Fruit fly (Drosophila melanogaster) whole organism, embryonic: ENCODE results near the gene pod1.
A peak's percentile ranks its signal among the peaks of the same experiment; 100 is the strongest.

Source experiments
- Antp ChIP-seq: fragments of 200-800 bp; sonication (Bioruptor generic); optimal IDR thresholded peaks from 3 replicates; lab custom pipeline; 2016; ENCODE audit warnings: missing biosample characterization, missing genetic modification characterization
- CG10267 ChIP-seq: fragments of 200-800 bp; sonication (Bioruptor generic); optimal IDR thresholded peaks from 2 replicates; lab custom pipeline; 2018; ENCODE audit warnings: missing biosample characterization, mild to moderate bottlenecking, missing genetic modification characterization, moderate library complexity
- CG10274 ChIP-seq: fragments of 200-800 bp; sonication (Bioruptor generic); optimal IDR thresholded peaks from 3 replicates; lab custom pipeline; 2017; ENCODE audit warnings: missing biosample characterization, mild to moderate bottlenecking, missing genetic modification characterization
- CG10321 ChIP-seq: fragments of 200-800 bp; sonication (Bioruptor generic); IDR thresholded peaks from 2 replicates; pipeline ENCODE4 v1.3.6; 2022; ENCODE audit warnings: missing biosample characterization, missing genetic modification characterization
- CG10959 ChIP-seq: fragments of 200-800 bp; sonication (Bioruptor generic); IDR thresholded peaks from 2 replicates; pipeline ENCODE4 v1.3.6; 2022; ENCODE audit warnings: missing biosample characterization, missing genetic modification characterization
- CG13287 ChIP-seq: fragments of 200-800 bp; sonication (Bioruptor generic); IDR thresholded peaks from 2 replicates; pipeline ENCODE4 v1.3.6; 2022; ENCODE audit warnings: missing biosample characterization, missing genetic modification characterization; ENCODE audit not compliant: partially characterized antibody
- CG1529 ChIP-seq: fragments of 200-800 bp; sonication (Bioruptor generic); optimal IDR thresholded peaks from 3 replicates; lab custom pipeline; 2018; ENCODE audit warnings: missing biosample characterization, missing genetic modification characterization
- CG17612 ChIP-seq: fragments of 200-800 bp; sonication (Bioruptor generic); IDR thresholded peaks from 2 replicates; pipeline ENCODE4 v1.3.6; 2022; ENCODE audit warnings: missing biosample characterization, missing genetic modification characterization
- CG17829 ChIP-seq: fragments of 200-800 bp; optimal IDR thresholded peaks from 2 replicates; lab custom pipeline; 2019; ENCODE audit warnings: missing biosample characterization, mild to moderate bottlenecking, missing genetic modification characterization, moderate library complexity
- CG18619 ChIP-seq: fragments of 200-800 bp; sonication (Bioruptor generic); optimal IDR thresholded peaks from 3 replicates; lab custom pipeline; 2017; ENCODE audit warnings: missing biosample characterization, mild to moderate bottlenecking, missing genetic modification characterization
- CG2678 ChIP-seq: fragments of 200-800 bp; sonication (Bioruptor generic); optimal IDR thresholded peaks from 3 replicates; lab custom pipeline; 2019; ENCODE audit warnings: missing biosample characterization, mild to moderate bottlenecking, missing genetic modification characterization, moderate library complexity
- CG31224 ChIP-seq: fragments of 200-800 bp; sonication (Bioruptor generic); IDR thresholded peaks from 2 replicates; pipeline ENCODE4 v1.3.6; 2022; ENCODE audit warnings: missing biosample characterization, missing genetic modification characterization
- CG3726 ChIP-seq: fragments of 200-800 bp; sonication (Bioruptor generic); IDR thresholded peaks from 3 replicates; pipeline ENCODE4, ENCODE4 v1.3.6; 2022; ENCODE audit warnings: missing biosample characterization, missing genetic modification characterization
- CG4328 ChIP-seq: fragments of 200-800 bp; sonication (Bioruptor generic); optimal IDR thresholded peaks from 3 replicates; lab custom pipeline; 2017; ENCODE audit warnings: missing biosample characterization, missing genetic modification reagents, missing genetic modification characterization
- CG4617 ChIP-seq: fragments of 200-800 bp; sonication (Bioruptor generic); optimal IDR thresholded peaks from 3 replicates; lab custom pipeline; 2016; ENCODE audit warnings: missing biosample characterization, missing genetic modification characterization, borderline replicate concordance
- CG4707 ChIP-seq: fragments of 200-800 bp; sonication (Bioruptor generic); optimal IDR thresholded peaks from 2 replicates; lab custom pipeline; 2018; ENCODE audit warnings: missing biosample characterization, mild to moderate bottlenecking, missing genetic modification characterization, moderate library complexity
- CG6272 ChIP-seq: fragments of 200-800 bp; sonication (Bioruptor generic); IDR thresholded peaks from 2 replicates; pipeline ENCODE4 v1.3.6; 2022; ENCODE audit warnings: missing biosample characterization, missing genetic modification characterization
- CG6654 ChIP-seq: fragments of 200-800 bp; sonication (Bioruptor generic); optimal IDR thresholded peaks from 2 replicates; lab custom pipeline; 2017; ENCODE audit warnings: missing biosample characterization, mild to moderate bottlenecking, missing genetic modification characterization
- CG8388 ChIP-seq: fragments of 200-800 bp; sonication (Bioruptor generic); optimal IDR thresholded peaks from 2 replicates; lab custom pipeline; 2019; ENCODE audit warnings: missing biosample characterization, mild to moderate bottlenecking, missing genetic modification characterization, moderate library complexity
- Chrac-16 ChIP-seq: fragments of 200-800 bp; sonication (Bioruptor generic); optimal IDR thresholded peaks from 3 replicates; lab custom pipeline; 2016; ENCODE audit warnings: missing biosample characterization, missing genetic modification characterization
- Dp ChIP-seq: fragments of 200-800 bp; sonication (Bioruptor generic); optimal IDR thresholded peaks from 2 replicates; lab custom pipeline; 2018; ENCODE audit warnings: missing biosample characterization, mild to moderate bottlenecking, missing genetic modification characterization, moderate library complexity
- Fer1 ChIP-seq: fragments of 200-800 bp; sonication (Bioruptor generic); optimal IDR thresholded peaks from 2 replicates; lab custom pipeline; 2017; ENCODE audit warnings: missing biosample characterization, mild to moderate bottlenecking, missing genetic modification characterization
- HLH4C ChIP-seq: fragments of 200-800 bp; sonication (Bioruptor generic); IDR thresholded peaks from 3 replicates; pipeline ENCODE4 v1.3.6; 2022; ENCODE audit warnings: missing biosample characterization, missing genetic modification characterization; ENCODE audit not compliant: partially characterized antibody
- Mad ChIP-seq: fragments of 200-800 bp; sonication (Bioruptor generic); optimal IDR thresholded peaks from 2 replicates; lab custom pipeline; 2016; ENCODE audit warnings: missing biosample characterization, missing genetic modification characterization
- Med ChIP-seq: fragments of 200-800 bp; sonication (Bioruptor generic); peaks from one replicate; lab custom pipeline; 2016; ENCODE audit warnings: missing biosample characterization, missing genetic modification characterization, mild to moderate bottlenecking, inconsistent platforms, moderate library complexity
- NFAT ChIP-seq: fragments of 200-800 bp; sonication (Bioruptor generic); IDR thresholded peaks from 2 replicates; pipeline ENCODE4 v1.3.6; 2022; ENCODE audit warnings: missing biosample characterization, missing genetic modification characterization
- Oaz ChIP-seq: fragments of 200-800 bp; sonication (Bioruptor generic); IDR thresholded peaks from 2 replicates; pipeline ENCODE4 v1.3.6; 2022; ENCODE audit warnings: missing biosample characterization, missing genetic modification characterization
- Opbp ChIP-seq: fragments of 200-800 bp; sonication (Bioruptor generic); IDR thresholded peaks from 3 replicates; pipeline ENCODE4 v1.3.6; 2022; ENCODE audit warnings: missing biosample characterization, missing genetic modification characterization; ENCODE audit not compliant: partially characterized antibody
- Stat92E ChIP-seq, 3 experiments: fragments of >200 bp in 2 of 3; fragments of 200-800 bp in 1 of 3; sonication (Bioruptor generic) in 1 of 3; optimal IDR thresholded peaks; 2 replicates each; lab custom pipeline; 2017 to 2019; ENCODE audit warnings: missing biosample characterization in 3 of 3, missing genetic modification characterization in 3 of 3, mild to moderate bottlenecking in 1 of 3, moderate library complexity in 1 of 3
- Vsx1 ChIP-seq: fragments of 200-800 bp; sonication (Bioruptor generic); optimal IDR thresholded peaks from 2 replicates; lab custom pipeline; 2017; ENCODE audit warnings: missing biosample characterization, mild to moderate bottlenecking, missing genetic modification characterization, missing genetic modification reagents
- Xbp1 ChIP-seq: fragments of 200-800 bp; sonication (Bioruptor generic); optimal IDR thresholded peaks from 3 replicates; lab custom pipeline; 2016; ENCODE audit warnings: missing biosample characterization, mild to moderate bottlenecking, missing genetic modification characterization
- Xrp1 ChIP-seq: fragments of 200-800 bp; sonication (Bioruptor generic); IDR thresholded peaks from 2 replicates; pipeline ENCODE4 v1.3.6; 2022; ENCODE audit warnings: missing biosample characterization, missing genetic modification characterization
- ato ChIP-seq: fragments of 200-800 bp; sonication (Bioruptor generic); IDR thresholded peaks from 2 replicates; pipeline ENCODE4 v1.3.6; 2022; ENCODE audit warnings: missing biosample characterization, missing genetic modification characterization; ENCODE audit not compliant: partially characterized antibody
- az2 ChIP-seq: fragments of 200-800 bp; sonication (Bioruptor generic); optimal IDR thresholded peaks from 3 replicates; lab custom pipeline; 2016; ENCODE audit warnings: missing biosample characterization, missing genetic modification characterization
- bsh ChIP-seq, 2 experiments: fragments of 200-800 bp; sonication (Bioruptor generic); optimal IDR thresholded peaks; 2 replicates each; lab custom pipeline; 2017 to 2018; ENCODE audit warnings: mild to moderate bottlenecking in 2 of 2, missing biosample characterization in 2 of 2, missing genetic modification characterization in 2 of 2, moderate library complexity in 1 of 2
- dati ChIP-seq: fragments of 200-800 bp; sonication (Bioruptor generic); IDR thresholded peaks from 2 replicates; pipeline ENCODE4 v1.3.6; 2022; ENCODE audit warnings: missing biosample characterization, missing genetic modification characterization
- dpn ChIP-seq, 2 experiments: fragments of 200-800 bp; sonication (Bioruptor generic); optimal IDR thresholded peaks; 3 replicates each; lab custom pipeline; 2016; ENCODE audit warnings: missing biosample characterization in 2 of 2, missing genetic modification characterization in 2 of 2
- eve ChIP-seq, 2 experiments: fragments of >200 bp; optimal IDR thresholded peaks; 2 replicates each; lab custom pipeline; 2017; ENCODE audit warnings: missing biosample characterization in 2 of 2, missing genetic modification characterization in 2 of 2
- fd3F ChIP-seq: fragments of 200-800 bp; sonication (Bioruptor generic); optimal IDR thresholded peaks from 2 replicates; lab custom pipeline; 2018; ENCODE audit warnings: missing biosample characterization, mild to moderate bottlenecking, missing genetic modification characterization, moderate library complexity
- grn ChIP-seq: fragments of 200-800 bp; sonication (Bioruptor generic); optimal IDR thresholded peaks from 3 replicates; lab custom pipeline; 2017; ENCODE audit warnings: missing biosample characterization, missing genetic modification characterization
- hkb ChIP-seq, 2 experiments: fragments of 200-800 bp in 1 of 2; fragments of >200 bp in 1 of 2; sonication (Bioruptor generic) in 1 of 2; IDR thresholded peaks in 1 of 2; optimal IDR thresholded peaks in 1 of 2; 2 replicates each; pipeline versions ENCODE4 v1.3.6 to Lab custom; 2017 to 2022; ENCODE audit warnings: missing biosample characterization in 1 of 2, missing genetic modification characterization in 1 of 2
- klu ChIP-seq: fragments of 200-800 bp; sonication (Bioruptor generic); IDR thresholded peaks from 2 replicates; pipeline ENCODE4 v1.3.6; 2022; ENCODE audit warnings: missing biosample characterization, missing genetic modification characterization
- mld ChIP-seq: fragments of 200-800 bp; sonication (Bioruptor generic); IDR thresholded peaks from 3 replicates; pipeline ENCODE4 v1.3.6; 2022; ENCODE audit warnings: missing biosample characterization, missing genetic modification characterization; ENCODE audit not compliant: partially characterized antibody
- pum ChIP-seq: fragments of 200-800 bp; sonication (Bioruptor generic); optimal IDR thresholded peaks from 2 replicates; lab custom pipeline; 2016; ENCODE audit warnings: missing biosample characterization, missing genetic modification characterization
- tx ChIP-seq: fragments of 200-800 bp; sonication (Bioruptor generic); optimal IDR thresholded peaks from 2 replicates; lab custom pipeline; 2016; ENCODE audit warnings: missing biosample characterization, missing genetic modification characterization
- unpg ChIP-seq: fragments of 200-800 bp; sonication (Bioruptor generic); optimal IDR thresholded peaks from 3 replicates; lab custom pipeline; 2018; ENCODE audit warnings: missing biosample characterization, mild to moderate bottlenecking, missing genetic modification characterization, moderate library complexity
- vfl ChIP-seq: fragments of 200-800 bp; sonication (Bioruptor generic); optimal IDR thresholded peaks from 2 replicates; lab custom pipeline; 2016; ENCODE audit warnings: missing biosample characterization, missing genetic modification characterization

The pod1 gene

dm6 chrX:6804485-6805295 lies 1.2 kb downstream of the pod1 start (continued):
- TF ChIP-seq hkb (optimal IDR thresholded peaks at IDR 0.05; lab: Kevin White, UChicago) (no peak), hkb (GFP tag; IDR thresholded peaks at IDR 0.05; lab: Robert Waterston, UW) (peak; percentile 91), CG4328 (GFP tag; lab: Kevin White, UChicago) (peak; percentile 5), CG4707 (GFP tag; lab: Kevin White, UChicago) (peak; percentile 37), Fer1 (GFP tag; lab: Kevin White, UChicago) (peak; percentile 65), CG4617 (GFP tag; lab: Kevin White, UChicago) (peak; percentile 50), Xbp1 (GFP tag; lab: Kevin White, UChicago) (peak; percentile 84), Antp (GFP tag; lab: Kevin White, UChicago) (peak; percentile 55), Oaz (no peak), Stat92E (GFP tag; optimal IDR thresholded peaks at IDR 0.05; lab: Kevin White, UChicago) (no peak), eve (GFP tag; optimal IDR thresholded peaks at IDR 0.05; lab: Kevin White, UChicago) (no peak), NFAT (GFP tag; lab: Robert Waterston, UW) (peak; percentile 84), CG10959 (peak; percentile 86), CG6654 (GFP tag; lab: Kevin White, UChicago) (peak; percentile 3), pum (peak; percentile 56), CG17829 (tag; lab: Kevin White, UChicago) (peak; percentile 79), Mad (GFP tag; lab: Kevin White, UChicago) (peak; percentile 69), Chrac-16 (GFP tag; lab: Kevin White, UChicago) (peak; percentile 77), CG3726 (peak; percentile 86), CG6272 (GFP tag; lab: Robert Waterston, UW) (peak; percentile 80), CG17612 (GFP tag; lab: Robert Waterston, UW) (peak; percentile 40; the same call in 1 of the 2 replicates), Xrp1 (GFP tag; lab: Robert Waterston, UW) (peak; percentile 90), Med (GFP tag; lab: Kevin White, UChicago) (peak; percentile 96), CG13287 (GFP tag; lab: Robert Waterston, UW) (no peak), CG1529 (peak; percentile 67), CG18619 (GFP tag; lab: Kevin White, UChicago) (peak; percentile 65), Opbp (GFP tag; lab: Robert Waterston, UW) (no peak), dpn (GFP tag; optimal IDR thresholded peaks at IDR 0.05; lab: Kevin White, UChicago) (peak; percentile 48 to 81), CG10274 (GFP tag; lab: Kevin White, UChicago) (peak; percentile 20), CG10267 (peak; percentile 61), mld (no peak), CG31224 (GFP tag; lab: Robert Waterston, UW) (peak; percentile 68; the same call in 1 of the 2 replicates), vfl (GFP tag; lab: Kevin White, UChicago) (peak; percentile 33), bsh (GFP tag; optimal IDR thresholded peaks at IDR 0.05; lab: Kevin White, UChicago) (peak; percentile 30 to 81), fd3F (GFP tag; lab: Kevin White, UChicago) (peak; percentile 18), az2 (peak; percentile 87), dati (GFP tag; lab: Robert Waterston, UW) (peak; percentile 76), Dp (GFP tag; lab: Kevin White, UChicago) (no peak), HLH4C (GFP tag; lab: Robert Waterston, UW) (no peak), grn (no peak), ato (GFP tag; lab: Robert Waterston, UW) (no peak), CG2678 (tag; lab: Kevin White, UChicago) (no peak), CG8388 (GFP tag; lab: Kevin White, UChicago) (no peak), Vsx1 (no peak), unpg (GFP tag; lab: Kevin White, UChicago) (no peak), CG10321 (GFP tag; lab: Robert Waterston, UW) (no peak), klu (GFP tag; lab: Robert Waterston, UW) (peak; percentile 64; the same call in 1 of the 2 replicates), tx (GFP tag; lab: Kevin White, UChicago) (peak; percentile 42)
